Worm (Caenorhabditis elegans): ENCODE measurements around the gene srg-21.

- TF ChIP-seq daf-12 (tag; optimal IDR thresholded peaks at IDR 0.05) (no peak), unc-39 (tag; optimal IDR thresholded peaks at IDR 0.05) (no peak), nhr-28 (tag; optimal IDR thresholded peaks at IDR 0.05) (no peak), unc-62 (GFP tag; optimal IDR thresholded peaks at IDR 0.05) (no peak), nhr-237 (tag; optimal IDR thresholded peaks at IDR 0.05) (no peak), ceh-28 (tag; optimal IDR thresholded peaks at IDR 0.05) (no peak), ceh-82 (tag; optimal IDR thresholded peaks at IDR 0.05) (no peak), ama-1 (optimal IDR thresholded peaks at IDR 0.05) (no peak), zag-1 (tag; optimal IDR thresholded peaks at IDR 0.05) (no peak)
Measured at ce11 chrII:3060782-3061181, 30.4 kb downstream of the srg-21 start, which contains the start of gene Y25C1A.6.

Measured in whole organism, L3 larva.